Worm (Caenorhabditis elegans) whole organism, late embryonic: Measurements from ENCODE around the gene C28G1.6.

ENCODE experiments used
- F13H6.1 ChIP-seq: sonication (generic microtip); optimal IDR thresholded peaks from 2 replicates; lab custom pipeline; 2016; ENCODE audit warnings: missing genetic modification characterization, missing compliant biosample characterization
- K09A11.1 ChIP-seq: sonication (generic microtip); optimal IDR thresholded peaks from 2 replicates; lab custom pipeline; 2017; ENCODE audit warnings: antibody characterized with exemption, mild to moderate bottlenecking, missing genetic modification characterization, missing compliant biosample characterization; ENCODE audit not compliant: insufficient read depth
- T23F11.4 ChIP-seq: fragments of 200-800 bp; sonication (Bioruptor generic); optimal IDR thresholded peaks from 2 replicates; lab custom pipeline; 2018; ENCODE audit warnings: mild to moderate bottlenecking, missing genetic modification characterization, missing compliant biosample characterization
- Y22D7AL.16 ChIP-seq: sonication (generic microtip); optimal IDR thresholded peaks from 2 replicates; lab custom pipeline; 2016; ENCODE audit warnings: missing genetic modification characterization, missing compliant biosample characterization
- ahr-1 ChIP-seq: sonication (generic microtip); optimal IDR thresholded peaks from 2 replicates; lab custom pipeline; 2016; ENCODE audit warnings: missing genetic modification characterization, missing compliant biosample characterization
- ama-1 ChIP-seq: fragments of 150-350 bp; optimal IDR thresholded peaks from 2 replicates; lab custom pipeline; 2014
- ceh-18 ChIP-seq: sonication (generic microtip); optimal IDR thresholded peaks from 2 replicates; lab custom pipeline; 2016; ENCODE audit warnings: missing genetic modification characterization, missing compliant biosample characterization
- ceh-22 ChIP-seq: sonication (generic microtip); optimal IDR thresholded peaks from 2 replicates; lab custom pipeline; 2017; ENCODE audit warnings: missing biosample characterization, missing genetic modification characterization
- ceh-24 ChIP-seq: sonication (generic microtip); optimal IDR thresholded peaks from 2 replicates; lab custom pipeline; 2016; ENCODE audit warnings: mild to moderate bottlenecking, missing genetic modification characterization, missing compliant biosample characterization
- ceh-30 ChIP-seq: fragments of 150-350 bp; optimal IDR thresholded peaks from 2 replicates; lab custom pipeline; 2014; ENCODE audit warnings: missing biosample characterization, missing genetic modification characterization
- ceh-31 ChIP-seq: sonication (generic microtip); optimal IDR thresholded peaks from 2 replicates; lab custom pipeline; 2016; ENCODE audit warnings: missing genetic modification characterization, missing compliant biosample characterization
- ceh-34 ChIP-seq: sonication (generic microtip); optimal IDR thresholded peaks from 2 replicates; lab custom pipeline; 2016; ENCODE audit warnings: mild to moderate bottlenecking, missing genetic modification characterization, missing compliant biosample characterization
- ceh-48 ChIP-seq: sonication (generic microtip); optimal IDR thresholded peaks from 2 replicates; lab custom pipeline; 2016; ENCODE audit warnings: missing genetic modification characterization, inconsistent platforms, missing compliant biosample characterization
- dmd-4 ChIP-seq: sonication (generic microtip); optimal IDR thresholded peaks from 2 replicates; lab custom pipeline; 2016; ENCODE audit warnings: borderline replicate concordance, missing genetic modification characterization, missing compliant biosample characterization
- dve-1 ChIP-seq: sonication (generic microtip); optimal IDR thresholded peaks from 2 replicates; lab custom pipeline; 2017; ENCODE audit warnings: antibody characterized with exemption, mild to moderate bottlenecking, missing genetic modification characterization, missing compliant biosample characterization
- elt-2 ChIP-seq: sonication (generic microtip); optimal IDR thresholded peaks from 2 replicates; lab custom pipeline; 2016; ENCODE audit warnings: missing genetic modification reagents, missing genetic modification characterization, missing compliant biosample characterization
- ets-4 ChIP-seq: sonication (generic microtip); optimal IDR thresholded peaks from 2 replicates; lab custom pipeline; 2016; ENCODE audit warnings: missing genetic modification characterization, missing compliant biosample characterization
- eyg-1 ChIP-seq: sonication (generic microtip); optimal IDR thresholded peaks from 2 replicates; lab custom pipeline; 2016; ENCODE audit warnings: missing genotype, missing genetic modification characterization, missing compliant biosample characterization
- fkh-10 ChIP-seq: fragments of 150-350 bp; optimal IDR thresholded peaks from 2 replicates; lab custom pipeline; 2014; ENCODE audit warnings: missing biosample characterization, missing genetic modification reagents, missing genetic modification characterization
- fkh-6 ChIP-seq: sonication (generic microtip); optimal IDR thresholded peaks from 2 replicates; lab custom pipeline; 2016; ENCODE audit warnings: missing genetic modification characterization, missing compliant biosample characterization
- hlh-13 ChIP-seq: fragments of 200-800 bp; sonication (Bioruptor generic); optimal IDR thresholded peaks from 2 replicates; lab custom pipeline; 2018; ENCODE audit warnings: mild to moderate bottlenecking, missing genetic modification characterization, missing compliant biosample characterization
- hlh-15 ChIP-seq: sonication (generic microtip); optimal IDR thresholded peaks from 2 replicates; lab custom pipeline; 2016; ENCODE audit warnings: missing genetic modification characterization, missing compliant biosample characterization
- hlh-8 ChIP-seq: sonication (generic microtip); optimal IDR thresholded peaks from 2 replicates; lab custom pipeline; 2016; ENCODE audit warnings: missing genotype, missing genetic modification characterization, missing compliant biosample characterization
- lim-6 ChIP-seq: sonication (generic microtip); optimal IDR thresholded peaks from 2 replicates; lab custom pipeline; 2016; ENCODE audit warnings: missing genetic modification characterization, missing compliant biosample characterization
- madf-2 ChIP-seq: sonication (generic microtip); optimal IDR thresholded peaks from 2 replicates; lab custom pipeline; 2017; ENCODE audit warnings: missing genetic modification characterization, missing compliant biosample characterization
- mec-3 ChIP-seq: sonication (generic microtip); optimal IDR thresholded peaks from 2 replicates; lab custom pipeline; 2016; ENCODE audit warnings: borderline replicate concordance, missing genetic modification characterization, missing compliant biosample characterization
- nhr-11 ChIP-seq: fragments of 150-350 bp; optimal IDR thresholded peaks from 2 replicates; lab custom pipeline; 2014; ENCODE audit warnings: missing biosample characterization, missing genetic modification characterization
- odd-2 ChIP-seq: sonication (generic microtip); optimal IDR thresholded peaks from 2 replicates; lab custom pipeline; 2017; ENCODE audit warnings: antibody characterized with exemption, mild to moderate bottlenecking, missing genetic modification characterization, missing compliant biosample characterization
- pag-3 ChIP-seq: sonication (generic microtip); optimal IDR thresholded peaks from 2 replicates; lab custom pipeline; 2016; ENCODE audit warnings: missing compliant biosample characterization, missing genetic modification characterization, borderline replicate concordance
- pha-4 ChIP-seq: fragments of 150-350 bp; optimal IDR thresholded peaks from 2 replicates; lab custom pipeline; 2018; ENCODE audit warnings: missing biosample characterization, missing genetic modification reagents, missing genetic modification characterization
- sdc-2 ChIP-seq: sonication (generic microtip); optimal IDR thresholded peaks from 2 replicates; lab custom pipeline; 2016; ENCODE audit warnings: missing genotype, missing genetic modification characterization, missing compliant biosample characterization
- sox-2 ChIP-seq: fragments of 200-800 bp; sonication (Bioruptor generic); IDR thresholded peaks from 2 replicates; pipeline ENCODE4 v1.3.6; 2022; ENCODE audit warnings: missing genetic modification reagents, missing genetic modification characterization, missing compliant biosample characterization
- syd-9 ChIP-seq: sonication (generic microtip); optimal IDR thresholded peaks from 2 replicates; lab custom pipeline; 2016; ENCODE audit warnings: mild to moderate bottlenecking, missing genetic modification characterization, moderate library complexity, missing compliant biosample characterization
- tbx-2 ChIP-seq: sonication (generic microtip); optimal IDR thresholded peaks from 2 replicates; lab custom pipeline; 2016; ENCODE audit warnings: missing genetic modification characterization, missing compliant biosample characterization
- ttx-3 ChIP-seq: sonication (generic microtip); optimal IDR thresholded peaks from 2 replicates; lab custom pipeline; 2016; ENCODE audit warnings: missing genetic modification reagents, missing genetic modification characterization, missing compliant biosample characterization
- unc-42 ChIP-seq: sonication (generic microtip); optimal IDR thresholded peaks from 2 replicates; lab custom pipeline; 2016; ENCODE audit warnings: missing genotype, missing genetic modification characterization, missing compliant biosample characterization
- unc-86 ChIP-seq: sonication (generic microtip); optimal IDR thresholded peaks from 2 replicates; lab custom pipeline; 2016; ENCODE audit warnings: missing genetic modification characterization, missing compliant biosample characterization
- zip-5 ChIP-seq: sonication (generic microtip); optimal IDR thresholded peaks from 2 replicates; lab custom pipeline; 2016; ENCODE audit warnings: missing genetic modification characterization, missing compliant biosample characterization
- ztf-16 ChIP-seq: sonication (generic microtip); optimal IDR thresholded peaks from 2 replicates; lab custom pipeline; 2017; ENCODE audit warnings: missing genetic modification characterization, missing compliant biosample characterization

C28G1.6 gene

ce11 chrX:8875867-8876266 lies 44.8 kb upstream of the C28G1.6 start:
- TF ChIP-seq ceh-34, result no peak
- no peak for TF ChIP-seq sdc-2
- no peak for TF ChIP-seq zip-5 (tag; lab: Kevin White, UChicago)
- TF ChIP-seq ama-1, result no peak
- TF ChIP-seq sox-2 (GFP tag; lab: Robert Waterston, UW), result no peak
- no peak for TF ChIP-seq ahr-1 (tag; lab: Kevin White, UChicago)
- TF ChIP-seq madf-2 (tag; lab: Kevin White, UChicago), result no peak
- no peak for TF ChIP-seq hlh-13
- TF ChIP-seq ceh-24 (tag; lab: Kevin White, UChicago), result no peak
- TF ChIP-seq pha-4 (tag; lab: Kevin White, UChicago), result no peak
- TF ChIP-seq lim-6 (tag; lab: Kevin White, UChicago), result no peak
- TF ChIP-seq nhr-11 (tag; lab: Kevin White, UChicago), result no peak

- TF ChIP-seq sox-2 (GFP tag; lab: Robert Waterston, UW) (no peak), sdc-2 (no peak), hlh-8 (no peak), hlh-15 (tag; lab: Kevin White, UChicago) (no peak), ceh-18 (tag; lab: Kevin White, UChicago) (no peak), ets-4 (tag; lab: Kevin White, UChicago) (no peak), Y22D7AL.16 (tag; lab: Kevin White, UChicago) (no peak), ztf-16 (no peak), elt-2 (tag; lab: Kevin White, UChicago) (no peak), F13H6.1 (tag; lab: Kevin White, UChicago) (no peak), fkh-10 (GFP tag; lab: Kevin White, UChicago) (no peak), madf-2 (tag; lab: Kevin White, UChicago) (no peak)
These were observed 43.7 kb upstream of the C28G1.6 start, which contains the start of gene C06E2.1 for ce11 chrX:8874748-8875147. TSS of gene C06E2.1 (minus strand) at chrX:8874848.

ce11 chrX:8869112-8869675 lies 38.1 kb upstream of the C28G1.6 start, which contains the start of the genes ubc-22 and ubc-21:
TSS of gene ubc-22 (minus strand) at chrX:8869162.
TSS of gene ubc-21 (plus strand) at chrX:8869625.
- TF ChIP-seq ttx-3 (tag; lab: Kevin White, UChicago) (no peak), K09A11.1 (tag; lab: Kevin White, UChicago) (no peak), fkh-6 (tag; lab: Kevin White, UChicago) (no peak), odd-2 (tag; lab: Kevin White, UChicago) (no peak), sdc-2 (no peak), fkh-10 (GFP tag; lab: Kevin White, UChicago) (no peak), ceh-30 (no peak), sox-2 (GFP tag; lab: Robert Waterston, UW) (no peak), tbx-2 (no peak), ceh-31 (tag; lab: Kevin White, UChicago) (no peak), ceh-22 (no peak)

- TF ChIP-seq dmd-4 (tag; lab: Kevin White, UChicago) (no peak), eyg-1 (tag; lab: Kevin White, UChicago) (no peak), hlh-15 (tag; lab: Kevin White, UChicago) (no peak), syd-9 (tag; lab: Kevin White, UChicago) (no peak)
These were observed 35.5 kb upstream of the C28G1.6 start, which contains the start of gene ins-9 for ce11 chrX:8866563-8866962. TSS of gene ins-9 (minus strand) at chrX:8866663.

ce11 chrX:8860958-8861357 lies 29.9 kb upstream of the C28G1.6 start, which contains the start of gene C06E2.9:
TSS of gene C06E2.9 (plus strand) at chrX:8861258.
- TF ChIP-seq ama-1 (no peak), pag-3 (tag; lab: Kevin White, UChicago) (no peak), dmd-4 (tag; lab: Kevin White, UChicago) (no peak), T23F11.4 (GFP tag; lab: Kevin White, UChicago) (no peak), unc-86 (no peak), ets-4 (tag; lab: Kevin White, UChicago) (no peak), F13H6.1 (tag; lab: Kevin White, UChicago) (no peak), dve-1 (tag; lab: Kevin White, UChicago) (no peak), mec-3 (tag; lab: Kevin White, UChicago) (no peak), K09A11.1 (tag; lab: Kevin White, UChicago) (no peak), unc-42 (no peak), ceh-18 (tag; lab: Kevin White, UChicago) (no peak), ceh-48 (tag; lab: Kevin White, UChicago) (no peak), nhr-11 (tag; lab: Kevin White, UChicago) (no peak)
